Fruit fly (Drosophila melanogaster) Kc167 (cell line): ENCODE data around the gene NijA.

Experiments used
- Myc ChIP-seq: fragments of >200 bp; optimal IDR thresholded peaks from 2 replicates; lab custom pipeline; 2017; ENCODE audit warnings: missing external identifiers
- Sin3A ChIP-seq: fragments of >200 bp; optimal IDR thresholded peaks from 2 replicates; lab custom pipeline; 2018; ENCODE audit warnings: missing external identifiers
- h ChIP-seq: fragments of >200 bp; optimal IDR thresholded peaks from 3 replicates; lab custom pipeline; 2018; ENCODE audit warnings: missing external identifiers

dm6 chr3L:10680728-10681306 is 15.9 kb downstream of the NijA start:
- TF ChIP-seq h (lab: Kevin White, UChicago) = no peak
- TF ChIP-seq Sin3A = no peak
- no peak for TF ChIP-seq Myc
